Fruit fly (Drosophila melanogaster) Kc167 (cell line): Measurements from ENCODE around the gene Tip60.

Source experiments
- Myc ChIP-seq: fragments of >200 bp; optimal IDR thresholded peaks from 2 replicates; lab custom pipeline; 2017; ENCODE audit warnings: missing external identifiers
- h ChIP-seq: fragments of >200 bp; optimal IDR thresholded peaks from 3 replicates; lab custom pipeline; 2018; ENCODE audit warnings: missing external identifiers
- insv ChIP-seq: fragments of >200 bp; optimal IDR thresholded peaks from 3 replicates; lab custom pipeline; 2018; ENCODE audit warnings: missing external identifiers
- psq ChIP-seq: fragments of >200 bp; optimal IDR thresholded peaks from 2 replicates; lab custom pipeline; 2017; ENCODE audit warnings: missing external identifiers

DNA sequence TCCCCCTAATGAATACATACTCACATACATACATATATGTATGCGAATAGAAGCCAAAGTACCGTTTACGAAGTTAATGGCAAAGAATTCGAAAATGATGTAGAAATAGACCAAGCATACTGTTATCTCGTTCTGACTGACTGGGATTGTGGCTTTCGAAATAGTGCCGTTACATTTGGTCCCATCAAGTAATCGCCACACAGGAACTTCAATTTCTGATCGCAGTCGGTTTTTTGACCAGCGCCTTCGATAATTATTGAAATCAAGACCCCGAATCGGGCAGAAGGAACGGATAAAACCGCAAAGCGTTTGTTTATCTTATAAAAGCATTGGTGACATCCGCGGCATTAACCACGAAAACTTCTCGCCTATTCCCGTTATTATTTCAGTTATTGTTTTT, 2.3 kb upstream of the Tip60 start:
- TF ChIP-seq psq (lab: Kevin White, UChicago) (no peak), h (lab: Kevin White, UChicago) (no peak), Myc (lab: Kevin White, UChicago) (no peak), insv (no peak)
